Worm (Caenorhabditis elegans): ENCODE results near the gene F19C6.5.

The F19C6.5 gene

ce11 chrX:10026347-10026746, 41.6 kb upstream of the F19C6.5 start (continued):
- no peak for TF ChIP-seq sox-2 (GFP tag; IDR thresholded peaks at IDR 0.05)
- no peak for TF ChIP-seq ahr-1 (tag; optimal IDR thresholded peaks at IDR 0.05)
- peak; percentile 64 for TF ChIP-seq ceh-34 (tag; optimal IDR thresholded peaks at IDR 0.05)
- TF ChIP-seq madf-2 (tag; optimal IDR thresholded peaks at IDR 0.05), result peak; percentile 4
- no peak for TF ChIP-seq dve-1 (tag; optimal IDR thresholded peaks at IDR 0.05)
- TF ChIP-seq hlh-30 (tag; optimal IDR thresholded peaks at IDR 0.05; ENCODE audit: insufficient read depth), result no peak
- TF ChIP-seq rnt-1 (tag; optimal IDR thresholded peaks at IDR 0.05), result no peak
- no peak for TF ChIP-seq zip-5 (tag; optimal IDR thresholded peaks at IDR 0.05)
- TF ChIP-seq ceh-48 (tag; optimal IDR thresholded peaks at IDR 0.05), result peak; percentile 60
- TF ChIP-seq nhr-232 (tag; optimal IDR thresholded peaks at IDR 0.05), result no peak
- no peak for TF ChIP-seq pha-2 (tag; optimal IDR thresholded peaks at IDR 0.05)
- TF ChIP-seq gmeb-2 (tag; optimal IDR thresholded peaks at IDR 0.05), result no peak
- TF ChIP-seq sdc-2 (tag; optimal IDR thresholded peaks at IDR 0.05), result no peak
- no peak for TF ChIP-seq hlh-8 (tag; optimal IDR thresholded peaks at IDR 0.05)
- no peak for TF ChIP-seq nhr-11 (tag; optimal IDR thresholded peaks at IDR 0.05)
- TF ChIP-seq elt-4 (tag; optimal IDR thresholded peaks at IDR 0.05), result no peak
- TF ChIP-seq K02D7.2 (tag; optimal IDR thresholded peaks at IDR 0.05), result no peak
- TF ChIP-seq pag-3 (tag; optimal IDR thresholded peaks at IDR 0.05; ENCODE audit: borderline replicate concordance), result no peak
- TF ChIP-seq dmd-4 (tag; optimal IDR thresholded peaks at IDR 0.05; ENCODE audit: borderline replicate concordance), result no peak
- TF ChIP-seq lin-11 (tag; optimal IDR thresholded peaks at IDR 0.05), result no peak
- TF ChIP-seq ceh-6 (GFP tag; optimal IDR thresholded peaks at IDR 0.05), result no peak
- TF ChIP-seq tbx-2 (tag; optimal IDR thresholded peaks at IDR 0.05), result peak; percentile 10
- TF ChIP-seq nfya-1 (tag; optimal IDR thresholded peaks at IDR 0.05), result peak; percentile 5
- TF ChIP-seq unc-42 (tag; optimal IDR thresholded peaks at IDR 0.05), result peak; percentile 61
- TF ChIP-seq C08G9.2 (tag; optimal IDR thresholded peaks at IDR 0.05), result no peak
- no peak for TF ChIP-seq ceh-45 (GFP tag; IDR thresholded peaks at IDR 0.05)
- TF ChIP-seq ceh-14 (tag; optimal IDR thresholded peaks at IDR 0.05), result no peak
- no peak for TF ChIP-seq unc-3 (GFP tag; conservative IDR thresholded peaks at IDR 0.05)
- no peak for TF ChIP-seq unc-3 (tag; optimal IDR thresholded peaks at IDR 0.05)
- TF ChIP-seq tbx-7 (tag; optimal IDR thresholded peaks at IDR 0.05), result no peak
- TF ChIP-seq ceh-9 (tag; optimal IDR thresholded peaks at IDR 0.05), result no peak
- no peak for TF ChIP-seq ama-1 (optimal IDR thresholded peaks at IDR 0.05)
- TF ChIP-seq pha-4 (tag; optimal IDR thresholded peaks at IDR 0.05), result no peak
- TF ChIP-seq fkh-10 (GFP tag; optimal IDR thresholded peaks at IDR 0.05), result no peak
- no peak for TF ChIP-seq lim-6 (tag; optimal IDR thresholded peaks at IDR 0.05)
- TF ChIP-seq C38D4.7 (GFP tag; optimal IDR thresholded peaks at IDR 0.05), result no peak
- TF ChIP-seq ceh-2 (tag; optimal IDR thresholded peaks at IDR 0.05), result no peak
- no peak for TF ChIP-seq odd-2 (tag; optimal IDR thresholded peaks at IDR 0.05)
- no peak for TF ChIP-seq che-1 (tag; optimal IDR thresholded peaks at IDR 0.05)
- no peak for TF ChIP-seq Y22D7AL.16 (tag; optimal IDR thresholded peaks at IDR 0.05)
- TF ChIP-seq pros-1 (tag; optimal IDR thresholded peaks at IDR 0.05), result no peak
- TF ChIP-seq ceh-22 (tag; optimal IDR thresholded peaks at IDR 0.05), result no peak
- no peak for TF ChIP-seq hlh-6 (tag; optimal IDR thresholded peaks at IDR 0.05)

ce11 chrX:10022016-10022415, 37.3 kb upstream of the F19C6.5 start, which contains the start of gene F42G10.1:
Gene F42G10.1, minus strand, starts transcription at chrX:10022166.
- no peak for TF ChIP-seq sox-2 (GFP tag; IDR thresholded peaks at IDR 0.05)
- no peak for TF ChIP-seq pat-9 (tag; optimal IDR thresholded peaks at IDR 0.05)
- TF ChIP-seq K09A11.1 (tag; optimal IDR thresholded peaks at IDR 0.05; ENCODE audit: insufficient read depth), result no peak
- TF ChIP-seq ztf-16 (tag; optimal IDR thresholded peaks at IDR 0.05), result no peak
- no peak for TF ChIP-seq madf-2 (tag; optimal IDR thresholded peaks at IDR 0.05)
- no peak for TF ChIP-seq fkh-10 (GFP tag; optimal IDR thresholded peaks at IDR 0.05)
